Worm (Caenorhabditis elegans): ENCODE measurements around the gene Y17D7B.3.

DNA sequence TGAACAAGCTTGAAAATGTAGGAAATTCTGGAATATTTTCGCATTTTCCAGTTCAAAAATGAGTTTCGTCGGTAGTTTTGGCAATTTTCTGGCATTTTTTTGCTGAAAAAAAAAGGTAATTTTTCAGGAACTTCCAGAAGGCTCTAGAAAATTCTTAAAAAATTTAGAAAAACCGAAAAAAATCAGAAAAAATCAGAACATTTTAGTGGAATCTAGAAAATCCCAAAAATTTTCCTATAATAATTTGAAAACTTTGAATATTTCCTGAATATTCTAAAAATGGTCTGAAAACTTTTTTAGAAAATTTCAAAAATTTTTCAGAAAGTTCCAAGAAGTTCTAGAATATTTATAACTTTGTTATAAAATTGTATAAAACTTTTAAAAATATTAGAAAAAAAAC lies at the start of gene Y17D7B.3:
- no peak for TF ChIP-seq unc-62 (GFP tag; optimal IDR thresholded peaks at IDR 0.05)
- TF ChIP-seq efl-1 (GFP tag; optimal IDR thresholded peaks at IDR 0.05) = no peak
